Worm (Caenorhabditis elegans) whole organism, L4 larva: ENCODE measurements around the gene nhr-233.
A peak's percentile ranks its signal among the peaks of the same experiment; 100 is the strongest.

Experiments used
- D1046.2 ChIP-seq: fragments of 200-800 bp; sonication (Bioruptor generic); IDR thresholded peaks from 2 replicates; pipeline ENCODE4 v1.3.6; 2022; ENCODE audit warnings: missing genetic modification characterization, missing compliant biosample characterization
- F26F4.8 ChIP-seq: fragments of 200-800 bp; sonication (Bioruptor generic); conservative IDR thresholded peaks from 2 replicates; pipeline ENCODE4 v1.3.6; 2022; ENCODE audit warnings: missing genetic modification characterization, missing compliant biosample characterization
- F37D6.2 ChIP-seq: sonication (generic microtip); optimal IDR thresholded peaks from 2 replicates; lab custom pipeline; 2016; ENCODE audit warnings: mild to moderate bottlenecking, missing genetic modification characterization, missing compliant biosample characterization
- F49E8.2 ChIP-seq: sonication (generic microtip); optimal IDR thresholded peaks from 2 replicates; lab custom pipeline; 2016; ENCODE audit warnings: missing compliant biosample characterization, mild to moderate bottlenecking, missing genetic modification characterization, borderline replicate concordance
- R02D3.7 ChIP-seq: fragments of 150-350 bp; sonication (generic microtip); optimal IDR thresholded peaks from 3 replicates; lab custom pipeline; 2014; ENCODE audit warnings: missing biosample characterization, missing genetic modification characterization
- Y105C5A.15 ChIP-seq: fragments of 200-800 bp; sonication (Bioruptor generic); IDR thresholded peaks from 2 replicates; pipeline ENCODE4 v1.3.6; 2022; ENCODE audit warnings: missing genetic modification characterization, missing compliant biosample characterization
- Y48G9A.11 ChIP-seq: fragments of 200-800 bp; sonication (Bioruptor generic); IDR thresholded peaks from 2 replicates; pipeline ENCODE4 v1.3.6; 2022; ENCODE audit warnings: missing genetic modification reagents, missing genetic modification characterization, missing compliant biosample characterization
- Y5F2A.4 ChIP-seq: fragments of 200-800 bp; sonication (Bioruptor generic); optimal IDR thresholded peaks from 2 replicates; lab custom pipeline; 2018; ENCODE audit warnings: mild to moderate bottlenecking, missing genetic modification characterization, missing compliant biosample characterization
- ZK546.5 ChIP-seq, 2 experiments: sonication (generic microtip); optimal IDR thresholded peaks; 2 replicates each; lab custom pipeline; 2017; ENCODE audit warnings: missing biosample characterization in 2 of 2, missing genetic modification characterization in 2 of 2
- aha-1 ChIP-seq: fragments of 150-350 bp; peaks from one replicate; lab custom pipeline; 2014; ENCODE audit warnings: missing biosample characterization, missing genetic modification characterization
- ama-1 ChIP-seq: fragments of 150-350 bp; optimal IDR thresholded peaks from 2 replicates; lab custom pipeline; 2014; ENCODE audit warnings: inconsistent platforms, mixed read lengths
- attf-4 ChIP-seq: sonication (generic microtip); optimal IDR thresholded peaks from 3 replicates; lab custom pipeline; 2017; ENCODE audit warnings: missing biosample characterization, missing genetic modification characterization
- ceh-28 ChIP-seq: fragments of 150-350 bp; optimal IDR thresholded peaks from 2 replicates; lab custom pipeline; 2014; ENCODE audit warnings: missing biosample characterization, missing genetic modification reagents, missing genetic modification characterization
- ceh-32 ChIP-seq: sonication (generic microtip); optimal IDR thresholded peaks from 2 replicates; lab custom pipeline; 2016; ENCODE audit warnings: mild to moderate bottlenecking, missing genetic modification characterization, missing compliant biosample characterization; ENCODE audit not compliant: poor library complexity
- daf-16 ChIP-seq, 3 experiments: sonication (generic microtip); optimal IDR thresholded peaks; 2 replicates each; lab custom pipeline; 2016 to 2017; ENCODE audit warnings: missing genetic modification characterization in 3 of 3, missing genetic modification reagents in 3 of 3, mild to moderate bottlenecking in 2 of 3, missing compliant biosample characterization in 2 of 3, missing biosample characterization in 1 of 3, moderate library complexity in 1 of 3
- dmd-6 ChIP-seq: fragments of 200-800 bp; sonication (Bioruptor generic); IDR thresholded peaks from 2 replicates; pipeline ENCODE4 v1.3.6; 2022; ENCODE audit warnings: missing genetic modification reagents, missing genetic modification characterization, missing compliant biosample characterization
- dmd-8 ChIP-seq: fragments of 200-800 bp; sonication (Bioruptor generic); IDR thresholded peaks from 2 replicates; pipeline ENCODE4 v1.3.6; 2022; ENCODE audit warnings: missing genetic modification characterization, missing compliant biosample characterization
- dpl-1 ChIP-seq: fragments of 150-350 bp; optimal IDR thresholded peaks from 2 replicates; lab custom pipeline; 2014; ENCODE audit warnings: missing biosample characterization, missing genetic modification reagents, missing genetic modification characterization
- dve-1 ChIP-seq: sonication (generic microtip); optimal IDR thresholded peaks from 2 replicates; lab custom pipeline; 2017; ENCODE audit warnings: antibody characterized with exemption, mild to moderate bottlenecking, missing genetic modification characterization, missing compliant biosample characterization; ENCODE audit not compliant: insufficient read depth
- egl-27 ChIP-seq: sonication (generic microtip); optimal IDR thresholded peaks from 3 replicates; lab custom pipeline; 2017; ENCODE audit warnings: missing biosample characterization, missing genetic modification reagents, missing genetic modification characterization
- fos-1 ChIP-seq: fragments of 150-350 bp; optimal IDR thresholded peaks from 2 replicates; lab custom pipeline; 2014; ENCODE audit warnings: missing biosample characterization, missing genetic modification characterization
- gei-8 ChIP-seq: fragments of 200-800 bp; sonication (Bioruptor generic); optimal IDR thresholded peaks from 2 replicates; lab custom pipeline; 2018; ENCODE audit warnings: mild to moderate bottlenecking, missing genetic modification characterization, missing compliant biosample characterization
- hlh-11 ChIP-seq: fragments of 200-800 bp; sonication (Bioruptor generic); optimal IDR thresholded peaks from 2 replicates; lab custom pipeline; 2018; ENCODE audit warnings: mild to moderate bottlenecking, missing genetic modification characterization, missing compliant biosample characterization
- hmg-1.1 ChIP-seq: fragments of 200-800 bp; sonication (Bioruptor generic); IDR thresholded peaks from 2 replicates; pipeline ENCODE4 v1.3.6; 2022; ENCODE audit warnings: missing genetic modification reagents, missing genetic modification characterization, missing compliant biosample characterization
- lim-7 ChIP-seq: fragments of 200-800 bp; sonication (Bioruptor generic); IDR thresholded peaks from 2 replicates; pipeline ENCODE4 v1.3.6; 2022; ENCODE audit warnings: missing genetic modification characterization, missing compliant biosample characterization
- lin-15B ChIP-seq: fragments of 150-350 bp; sonication (generic microtip); optimal IDR thresholded peaks from 3 replicates; lab custom pipeline; 2014; ENCODE audit warnings: missing biosample characterization, missing genetic modification characterization
- lin-29 ChIP-seq: fragments of 200-800 bp; sonication (Bioruptor generic); IDR thresholded peaks from 2 replicates; pipeline ENCODE4 v1.3.6; 2022; ENCODE audit warnings: missing genetic modification reagents, missing genetic modification characterization, missing compliant biosample characterization
- lsy-2 ChIP-seq, 2 experiments: fragments of 150-350 bp in 1 of 2; sonication (generic microtip) in 1 of 2; optimal IDR thresholded peaks; 2 replicates each; lab custom pipeline; 2014 to 2017; ENCODE audit warnings: missing biosample characterization in 2 of 2, missing genetic modification characterization in 2 of 2
- madf-5 ChIP-seq, 2 experiments: fragments of 200-800 bp; sonication (Bioruptor generic); IDR thresholded peaks; 2 replicates each; pipeline ENCODE4 v1.3.6; 2022; ENCODE audit warnings: missing compliant biosample characterization in 2 of 2, missing genetic modification characterization in 2 of 2
- madf-9 ChIP-seq: fragments of 200-800 bp; sonication (Bioruptor generic); conservative IDR thresholded peaks from 2 replicates; pipeline ENCODE4 v1.3.6; 2022; ENCODE audit warnings: missing genetic modification reagents, missing genetic modification characterization, missing compliant biosample characterization
- mdl-1 ChIP-seq, 2 experiments: fragments of 150-350 bp in 1 of 2; sonication (generic microtip) in 1 of 2; optimal IDR thresholded peaks; 2 replicates each; lab custom pipeline; 2014 to 2017; ENCODE audit warnings: missing biosample characterization in 2 of 2, missing genetic modification characterization in 2 of 2
- mep-1 ChIP-seq: fragments of 150-350 bp; sonication (generic microtip); optimal IDR thresholded peaks from 3 replicates; lab custom pipeline; 2014; ENCODE audit warnings: missing biosample characterization, missing genetic modification characterization
- nhr-10 ChIP-seq: fragments of 150-350 bp; optimal IDR thresholded peaks from 2 replicates; lab custom pipeline; 2014; ENCODE audit warnings: missing biosample characterization, missing genetic modification characterization
- nhr-28 ChIP-seq: fragments of 150-350 bp; optimal IDR thresholded peaks from 2 replicates; lab custom pipeline; 2014; ENCODE audit warnings: missing biosample characterization, missing genetic modification characterization
- nhr-42 ChIP-seq: fragments of 200-800 bp; sonication (Bioruptor generic); IDR thresholded peaks from 2 replicates; pipeline ENCODE4 v1.3.6; 2022; ENCODE audit warnings: missing genetic modification characterization, missing compliant biosample characterization
- nhr-6 ChIP-seq: fragments of 150-350 bp; optimal IDR thresholded peaks from 2 replicates; lab custom pipeline; 2014; ENCODE audit warnings: missing biosample characterization, missing genetic modification characterization
- nhr-76 ChIP-seq: fragments of 150-350 bp; optimal IDR thresholded peaks from 2 replicates; lab custom pipeline; 2014; ENCODE audit warnings: missing biosample characterization, missing genetic modification characterization
- pha-4 ChIP-seq, 2 experiments: fragments of 150-350 bp in 1 of 2; fragments of 200-800 bp in 1 of 2; sonication (Bioruptor generic) in 1 of 2; IDR thresholded peaks in 1 of 2; optimal IDR thresholded peaks in 1 of 2; 2 replicates each; pipeline versions ENCODE4 v1.3.6 to Lab custom; 2014 to 2022; ENCODE audit warnings: missing genetic modification characterization in 2 of 2, missing genetic modification reagents in 2 of 2, missing biosample characterization in 1 of 2, missing compliant biosample characterization in 1 of 2
- pqm-1 ChIP-seq: sonication (generic microtip); optimal IDR thresholded peaks from 2 replicates; lab custom pipeline; 2017; ENCODE audit warnings: missing biosample characterization, missing genetic modification characterization
- rbr-2 ChIP-seq: sonication (generic microtip); optimal IDR thresholded peaks from 2 replicates; lab custom pipeline; 2016; ENCODE audit warnings: missing genotype, missing genetic modification characterization, missing compliant biosample characterization
- saeg-2 ChIP-seq: fragments of 200-800 bp; sonication (Bioruptor generic); IDR thresholded peaks from 2 replicates; pipeline ENCODE4 v1.3.6; 2022; ENCODE audit warnings: missing genetic modification reagents, missing genetic modification characterization, missing compliant biosample characterization
- sdz-12 ChIP-seq: fragments of 200-800 bp; sonication (Bioruptor generic); optimal IDR thresholded peaks from 2 replicates; lab custom pipeline; 2018; ENCODE audit warnings: mild to moderate bottlenecking, missing genetic modification characterization, missing compliant biosample characterization
- set-16 ChIP-seq: fragments of 200-800 bp; sonication (Bioruptor generic); IDR thresholded peaks from 2 replicates; pipeline ENCODE4 v1.3.6; 2022; ENCODE audit warnings: missing genetic modification reagents, missing genetic modification characterization, missing compliant biosample characterization
- unc-62 ChIP-seq, 3 experiments: fragments of 150-350 bp in 1 of 3; sonication (generic microtip); optimal IDR thresholded peaks in 2 of 3; peaks in 1 of 3; 1 replicate in 1 of 3; 2 replicates in 2 of 3; lab custom pipeline; 2014 to 2017; ENCODE audit warnings: missing biosample characterization in 3 of 3, missing genetic modification characterization in 3 of 3, missing genetic modification reagents in 3 of 3, missing genotype in 1 of 3
- zfp-2 ChIP-seq: sonication (generic microtip); optimal IDR thresholded peaks from 2 replicates; lab custom pipeline; 2016; ENCODE audit warnings: mild to moderate bottlenecking, missing genetic modification characterization, missing compliant biosample characterization
- zfp-3 ChIP-seq: fragments of 200-800 bp; sonication (Bioruptor generic); conservative IDR thresholded peaks from 2 replicates; pipeline ENCODE4 v1.3.6; 2022; ENCODE audit warnings: missing genetic modification reagents, missing genetic modification characterization, missing compliant biosample characterization
- ztf-11 ChIP-seq: fragments of 150-350 bp; optimal IDR thresholded peaks from 2 replicates; lab custom pipeline; 2014; ENCODE audit warnings: missing biosample characterization, missing genetic modification characterization

nhr-233 gene

DNA sequence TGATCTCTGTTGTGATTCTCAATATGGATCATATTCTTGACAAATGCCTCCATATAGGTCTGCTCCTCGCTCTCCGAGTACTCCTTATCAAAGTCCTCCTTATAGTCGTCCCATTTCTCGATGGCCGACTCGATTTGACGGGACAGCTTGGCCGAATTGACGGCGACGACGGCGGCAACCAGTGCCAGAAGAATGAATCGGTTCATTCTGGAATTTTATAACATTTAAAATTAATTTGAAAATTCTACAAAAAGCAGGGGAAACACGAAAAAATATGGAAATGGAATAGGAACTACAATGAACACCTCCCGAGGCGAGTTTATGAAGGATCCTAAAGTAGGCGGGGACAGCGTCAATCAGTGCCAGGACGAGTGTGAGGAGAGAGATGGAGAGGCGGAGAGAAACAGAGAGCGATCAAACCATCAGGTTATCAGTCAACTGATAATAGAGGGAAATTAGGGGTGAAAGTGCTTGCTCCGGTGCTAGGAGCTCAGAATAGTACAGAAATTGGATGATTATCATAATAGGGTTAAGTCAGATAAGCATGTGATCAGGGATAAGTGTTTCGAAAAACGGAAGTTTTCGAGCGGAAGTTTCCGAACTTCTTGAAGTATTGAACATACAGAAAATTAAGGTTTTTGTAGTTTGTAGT, 24.7 kb upstream of the nhr-233 start, which contains the start of gene cpl-1 (continued):
- TF ChIP-seq egl-27 (tag; lab: Kevin White, UChicago) (no peak), hlh-11 (tag; lab: Kevin White, UChicago) (peak; percentile 74), mdl-1 (tag; optimal IDR thresholded peaks at IDR 0.05; lab: Kevin White, UChicago) (no peak), dmd-8 (GFP tag; lab: Robert Waterston, UW) (no peak), D1046.2 (GFP tag; lab: Robert Waterston, UW) (no peak), lin-29 (no peak), saeg-2 (GFP tag; lab: Robert Waterston, UW) (no peak), sdz-12 (GFP tag; lab: Kevin White, UChicago) (no peak), R02D3.7 (tag; lab: Kevin White, UChicago) (no peak), Y48G9A.11 (GFP tag; lab: Robert Waterston, UW) (no peak), F37D6.2 (tag; lab: Kevin White, UChicago) (no peak), nhr-6 (tag; lab: Kevin White, UChicago) (no peak), madf-5 (GFP tag; IDR thresholded peaks at IDR 0.05; lab: Robert Waterston, UW) (no peak), pqm-1 (tag; lab: Kevin White, UChicago) (peak; percentile 9), pha-4 (GFP tag; IDR thresholded peaks at IDR 0.05; lab: Robert Waterston, UW) (no peak), pha-4 (tag; optimal IDR thresholded peaks at IDR 0.05; lab: Kevin White, UChicago) (no peak), fos-1 (tag; lab: Kevin White, UChicago) (no peak), Y5F2A.4 (GFP tag; lab: Kevin White, UChicago) (no peak), lsy-2 (tag; optimal IDR thresholded peaks at IDR 0.05; lab: Kevin White, UChicago) (no peak), mep-1 (tag; lab: Kevin White, UChicago) (no peak), F26F4.8 (GFP tag; lab: Robert Waterston, UW) (no peak), zfp-2 (tag; lab: Kevin White, UChicago) (no peak)

DNA sequence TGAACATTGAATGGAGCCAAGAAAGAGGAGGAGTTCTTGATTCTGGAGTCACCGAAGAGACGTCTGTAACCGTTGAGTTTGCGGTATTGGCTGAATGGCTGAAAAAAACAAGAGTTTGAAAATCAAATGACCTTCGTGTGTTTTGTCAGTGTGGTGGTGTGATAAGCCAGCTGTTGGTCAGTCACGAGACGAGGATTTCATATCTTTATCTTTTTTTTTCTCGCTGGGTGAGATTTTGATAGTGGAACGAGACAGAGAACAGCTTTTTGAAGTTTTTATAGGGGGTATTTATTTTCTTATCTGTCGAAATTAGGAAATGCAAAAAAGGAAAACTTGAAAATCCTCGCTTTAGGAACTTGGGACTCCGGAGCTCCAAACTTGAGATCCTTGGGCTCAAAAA, 23.9 kb upstream of the nhr-233 start:
- TF ChIP-seq ceh-28 (tag; lab: Kevin White, UChicago) (no peak), unc-62 (GFP tag; optimal IDR thresholded peaks at IDR 0.05 in 1 of 2; lab: Kevin White, UChicago) (no peak), unc-62 (tag; optimal IDR thresholded peaks at IDR 0.05; lab: Kevin White, UChicago) (no peak), zfp-3 (GFP tag; lab: Robert Waterston, UW) (0 out of 2 replicates have a peak, but pooled peaks have one; percentile 13), nhr-28 (no peak), madf-5 (GFP tag; IDR thresholded peaks at IDR 0.05; lab: Robert Waterston, UW) (no peak), nhr-42 (no peak), Y105C5A.15 (GFP tag; lab: Robert Waterston, UW) (no peak), dmd-6 (GFP tag; lab: Robert Waterston, UW) (peak; percentile 41; the same call in 1 of the 2 replicates), lim-7 (GFP tag; lab: Robert Waterston, UW) (no peak), ZK546.5 (tag; optimal IDR thresholded peaks at IDR 0.05; lab: Kevin White, UChicago) (no peak), R02D3.7 (tag; lab: Kevin White, UChicago) (no peak), dve-1 (peak; percentile 32), attf-4 (tag; lab: Kevin White, UChicago) (no peak), ztf-11 (tag; lab: Kevin White, UChicago) (no peak), aha-1 (tag; lab: Kevin White, UChicago) (no peak), rbr-2 (no peak), mep-1 (tag; lab: Kevin White, UChicago) (no peak), F49E8.2 (tag; lab: Kevin White, UChicago) (no peak), nhr-6 (tag; lab: Kevin White, UChicago) (no peak), hmg-1.1 (GFP tag; lab: Robert Waterston, UW) (no peak), madf-9 (GFP tag; lab: Robert Waterston, UW) (no peak), lin-15B (tag; lab: Kevin White, UChicago) (no peak), nhr-10 (tag; lab: Kevin White, UChicago) (no peak), zfp-2 (tag; lab: Kevin White, UChicago) (no peak), nhr-76 (tag; lab: Kevin White, UChicago) (no peak), set-16 (GFP tag; lab: Robert Waterston, UW) (no peak), ceh-32 (tag; lab: Kevin White, UChicago) (no peak), daf-16 (GFP tag; optimal IDR thresholded peaks at IDR 0.05; lab: Kevin White, UChicago) (no peak), daf-16 (tag; optimal IDR thresholded peaks at IDR 0.05; lab: Kevin White, UChicago) (peak; percentile 33), gei-8 (GFP tag; lab: Kevin White, UChicago) (no peak), ama-1 (lab: Kevin White, UChicago) (no peak), dpl-1 (GFP tag; lab: Kevin White, UChicago) (no peak)
